Fruit fly (Drosophila melanogaster) whole organism, prepupa: ENCODE data around the gene trbl.

Source experiments
- Blimp-1 ChIP-seq: fragments of 200-800 bp; sonication (Bioruptor generic); optimal IDR thresholded peaks from 3 replicates; lab custom pipeline; 2017; ENCODE audit warnings: missing biosample characterization, missing genetic modification characterization, mild to moderate bottlenecking, moderate library complexity, missing genetic modification reagents
- CG11762 ChIP-seq: fragments of 200-800 bp; sonication (Bioruptor generic); optimal IDR thresholded peaks from 3 replicates; lab custom pipeline; 2016; ENCODE audit warnings: missing biosample characterization, missing genetic modification characterization; ENCODE audit not compliant: insufficient read depth
- CG3032 ChIP-seq: fragments of 200-800 bp; optimal IDR thresholded peaks from 2 replicates; lab custom pipeline; 2019; ENCODE audit warnings: missing biosample characterization, mild to moderate bottlenecking, missing genetic modification characterization, moderate library complexity
- CG32006 ChIP-seq: fragments of 200-800 bp; sonication (Bioruptor generic); optimal IDR thresholded peaks from 3 replicates; lab custom pipeline; 2017; ENCODE audit warnings: missing biosample characterization, mild to moderate bottlenecking, missing genetic modification characterization
- CG34406 ChIP-seq: fragments of 200-800 bp; sonication (Bioruptor generic); optimal IDR thresholded peaks from 3 replicates; lab custom pipeline; 2016; ENCODE audit warnings: missing biosample characterization, missing genetic modification characterization
- CG3919 ChIP-seq: fragments of 200-800 bp; sonication (Bioruptor generic); optimal IDR thresholded peaks from 3 replicates; lab custom pipeline; 2016; ENCODE audit warnings: missing biosample characterization, missing genetic modification characterization
- CG6276 ChIP-seq: fragments of 200-800 bp; sonication (Bioruptor generic); optimal IDR thresholded peaks from 2 replicates; lab custom pipeline; 2017; ENCODE audit warnings: missing biosample characterization, mild to moderate bottlenecking, missing genetic modification characterization
- CG7368 ChIP-seq: fragments of 200-800 bp; sonication (Bioruptor generic); optimal IDR thresholded peaks from 3 replicates; lab custom pipeline; 2016; ENCODE audit warnings: missing biosample characterization, missing genetic modification characterization
- Eip75B ChIP-seq: fragments of 200-800 bp; sonication (Bioruptor generic); optimal IDR thresholded peaks from 3 replicates; lab custom pipeline; 2016; ENCODE audit warnings: missing biosample characterization, missing genetic modification characterization
- Gug ChIP-seq: fragments of 200-800 bp; sonication (Bioruptor generic); IDR thresholded peaks from 2 replicates; pipeline ENCODE4 v1.3.6; 2022; ENCODE audit warnings: missing biosample characterization, missing genetic modification characterization
- eg ChIP-seq: fragments of 200-800 bp; sonication (Bioruptor generic); IDR thresholded peaks from 3 replicates; pipeline ENCODE4 v1.3.6; 2022; ENCODE audit warnings: missing biosample characterization, missing genetic modification characterization
- topi ChIP-seq: fragments of 200-800 bp; sonication (Bioruptor generic); optimal IDR thresholded peaks from 3 replicates; lab custom pipeline; 2016; ENCODE audit warnings: missing biosample characterization, missing genetic modification characterization
- vri ChIP-seq: fragments of 200-800 bp; sonication (Bioruptor generic); optimal IDR thresholded peaks from 3 replicates; lab custom pipeline; 2016; ENCODE audit warnings: missing biosample characterization, mild to moderate bottlenecking, missing genetic modification characterization

dm6 chr3L:20398243-20399222 is 2.9 kb downstream of the trbl start:
- TF ChIP-seq CG3919 (GFP tag; lab: Kevin White, UChicago) (peak; percentile 84), CG3032 (tag; lab: Kevin White, UChicago) (peak; percentile 72), Eip75B (peak; percentile 88), CG32006 (GFP tag; lab: Kevin White, UChicago) (peak; percentile 95), Blimp-1 (GFP tag; lab: Kevin White, UChicago) (no peak), CG6276 (GFP tag; lab: Kevin White, UChicago) (peak; percentile 84), CG11762 (peak; percentile 77), CG7368 (GFP tag; lab: Kevin White, UChicago) (peak; percentile 74), eg (GFP tag; lab: Robert Waterston, UW) (peak; percentile 77), CG34406 (GFP tag; lab: Kevin White, UChicago) (peak; percentile 80), vri (GFP tag; lab: Kevin White, UChicago) (peak; percentile 39), topi (GFP tag; lab: Kevin White, UChicago) (peak; percentile 73), Gug (GFP tag; lab: Robert Waterston, UW) (peak; percentile 52; the same call in 1 of the 2 replicates)
